Fruit fly (Drosophila melanogaster) whole organism, embryonic: Measurements from ENCODE around the gene nAChRalpha3.

Source experiments
- ATbp ChIP-seq: fragments of 200-800 bp; sonication (Bioruptor generic); optimal IDR thresholded peaks from 2 replicates; lab custom pipeline; 2017; ENCODE audit warnings: missing biosample characterization, mild to moderate bottlenecking, missing genetic modification characterization, missing genetic modification reagents
- Ada2b ChIP-seq: fragments of 200-800 bp; sonication (Bioruptor generic); IDR thresholded peaks from 2 replicates; pipeline ENCODE4 v1.3.6; 2022; ENCODE audit warnings: missing biosample characterization, missing genetic modification characterization
- Asciz ChIP-seq: fragments of 200-800 bp; sonication (Bioruptor generic); optimal IDR thresholded peaks from 2 replicates; lab custom pipeline; 2017; ENCODE audit warnings: missing biosample characterization, mild to moderate bottlenecking, missing genetic modification characterization, missing genetic modification reagents
- BtbVII ChIP-seq: fragments of 200-800 bp; sonication (Bioruptor generic); optimal IDR thresholded peaks from 3 replicates; lab custom pipeline; 2017; ENCODE audit warnings: missing biosample characterization, mild to moderate bottlenecking, missing genetic modification characterization
- C15 ChIP-seq: fragments of 200-800 bp; sonication (Bioruptor generic); IDR thresholded peaks from 3 replicates; pipeline ENCODE4 v1.3.6; 2022; ENCODE audit warnings: missing biosample characterization, missing genetic modification characterization
- CG10147 ChIP-seq: fragments of 200-800 bp; sonication (Bioruptor generic); optimal IDR thresholded peaks from 2 replicates; lab custom pipeline; 2019; ENCODE audit warnings: missing biosample characterization, mild to moderate bottlenecking, missing genetic modification characterization, moderate library complexity
- CG10959 ChIP-seq: fragments of 200-800 bp; sonication (Bioruptor generic); IDR thresholded peaks from 2 replicates; pipeline ENCODE4 v1.3.6; 2022; ENCODE audit warnings: missing biosample characterization, missing genetic modification characterization
- CG10979 ChIP-seq: fragments of 200-800 bp; sonication (Bioruptor generic); optimal IDR thresholded peaks from 2 replicates; lab custom pipeline; 2018; ENCODE audit warnings: missing biosample characterization, mild to moderate bottlenecking, missing genetic modification characterization, moderate library complexity
- CG11723 ChIP-seq: fragments of 200-800 bp; sonication (Bioruptor generic); optimal IDR thresholded peaks from 2 replicates; lab custom pipeline; 2017; ENCODE audit warnings: missing biosample characterization, mild to moderate bottlenecking, missing genetic modification characterization
- CG12769 ChIP-seq: fragments of 200-800 bp; sonication (Bioruptor generic); optimal IDR thresholded peaks from 2 replicates; lab custom pipeline; 2019; ENCODE audit warnings: missing biosample characterization, mild to moderate bottlenecking, missing genetic modification characterization, moderate library complexity
- CG16779 ChIP-seq: fragments of 200-800 bp; sonication (Bioruptor generic); IDR thresholded peaks from 2 replicates; pipeline ENCODE4 v1.3.6; 2022; ENCODE audit warnings: missing biosample characterization, missing genetic modification characterization
- CG17912 ChIP-seq: fragments of 200-800 bp; sonication (Bioruptor generic); optimal IDR thresholded peaks from 2 replicates; lab custom pipeline; 2018; ENCODE audit warnings: missing biosample characterization, mild to moderate bottlenecking, missing genetic modification characterization
- CG32772 ChIP-seq: fragments of 200-800 bp; sonication (Bioruptor generic); IDR thresholded peaks from 2 replicates; pipeline ENCODE4 v1.3.6; 2022; ENCODE audit warnings: missing biosample characterization, missing genetic modification characterization
- CG6175 ChIP-seq: fragments of 200-800 bp; sonication (Bioruptor generic); IDR thresholded peaks from 3 replicates; pipeline ENCODE4 v1.3.6; 2022; ENCODE audit warnings: missing biosample characterization, missing genetic modification characterization
- CG6689 ChIP-seq: fragments of 200-800 bp; sonication (Bioruptor generic); IDR thresholded peaks from 2 replicates; pipeline ENCODE4 v1.3.6; 2022; ENCODE audit warnings: missing biosample characterization, missing genetic modification characterization
- CG7372 ChIP-seq: fragments of 200-800 bp; sonication (Bioruptor generic); IDR thresholded peaks from 2 replicates; pipeline ENCODE4 v1.3.6; 2022; ENCODE audit warnings: missing biosample characterization, missing genetic modification characterization
- CG7556 ChIP-seq: fragments of 200-800 bp; sonication (Bioruptor generic); optimal IDR thresholded peaks from 2 replicates; lab custom pipeline; 2017; ENCODE audit warnings: missing biosample characterization, mild to moderate bottlenecking, missing genetic modification characterization
- CTCF ChIP-seq: fragments of 200-800 bp; sonication (Bioruptor generic); optimal IDR thresholded peaks from 2 replicates; lab custom pipeline; 2017; ENCODE audit warnings: missing biosample characterization, mild to moderate bottlenecking, missing genetic modification characterization, moderate library complexity
- Dad ChIP-seq: fragments of 200-800 bp; sonication (Bioruptor generic); optimal IDR thresholded peaks from 3 replicates; lab custom pipeline; 2016; ENCODE audit warnings: missing biosample characterization, missing genetic modification characterization
- Doc2 ChIP-seq: fragments of 200-800 bp; sonication (Bioruptor generic); IDR thresholded peaks from 2 replicates; pipeline ENCODE4 v1.3.6; 2022; ENCODE audit warnings: missing biosample characterization, missing genetic modification characterization
- Drgx ChIP-seq: fragments of 200-800 bp; sonication (Bioruptor generic); IDR thresholded peaks from 2 replicates; pipeline ENCODE4 v1.3.6; 2022; ENCODE audit warnings: missing biosample characterization, missing genetic modification characterization
- Eip74EF ChIP-seq, 2 experiments: fragments of 200-800 bp in 1 of 2; fragments of >200 bp in 1 of 2; sonication (Bioruptor generic) in 1 of 2; optimal IDR thresholded peaks; 2 replicates each; lab custom pipeline; 2017 to 2019; ENCODE audit warnings: missing biosample characterization in 2 of 2, missing genetic modification characterization in 2 of 2, mild to moderate bottlenecking in 1 of 2, moderate library complexity in 1 of 2
- HLH4C ChIP-seq: fragments of 200-800 bp; sonication (Bioruptor generic); IDR thresholded peaks from 3 replicates; pipeline ENCODE4 v1.3.6; 2022; ENCODE audit warnings: missing biosample characterization, missing genetic modification characterization; ENCODE audit not compliant: partially characterized antibody
- HLH54F ChIP-seq: fragments of 200-800 bp; sonication (Bioruptor generic); optimal IDR thresholded peaks from 3 replicates; lab custom pipeline; 2016; ENCODE audit warnings: missing biosample characterization, missing genetic modification characterization
- Hey ChIP-seq: fragments of 200-800 bp; sonication (Bioruptor generic); optimal IDR thresholded peaks from 3 replicates; lab custom pipeline; 2018; ENCODE audit warnings: missing biosample characterization, mild to moderate bottlenecking, missing genetic modification characterization
- Jarid2 ChIP-seq: fragments of 200-800 bp; sonication (Bioruptor generic); optimal IDR thresholded peaks from 3 replicates; lab custom pipeline; 2017; ENCODE audit warnings: mild to moderate bottlenecking, missing biosample characterization, missing genetic modification reagents, missing genetic modification characterization
- Kr ChIP-seq: fragments of 200-800 bp; sonication (Bioruptor generic); optimal IDR thresholded peaks from 2 replicates; lab custom pipeline; 2017; ENCODE audit warnings: missing biosample characterization, mild to moderate bottlenecking, missing genetic modification characterization
- Lim3 ChIP-seq: fragments of 200-800 bp; sonication (Bioruptor generic); IDR thresholded peaks from 2 replicates; pipeline ENCODE4 v1.3.6; 2022; ENCODE audit warnings: missing biosample characterization, missing genetic modification characterization
- Med ChIP-seq: fragments of 200-800 bp; sonication (Bioruptor generic); peaks from one replicate; lab custom pipeline; 2016; ENCODE audit warnings: missing biosample characterization, missing genetic modification characterization, mild to moderate bottlenecking, inconsistent platforms, moderate library complexity
- Nf-YC ChIP-seq: fragments of 200-800 bp; optimal IDR thresholded peaks from 3 replicates; lab custom pipeline; 2019; ENCODE audit warnings: missing biosample characterization, mild to moderate bottlenecking, missing genetic modification characterization, moderate library complexity
- PHDP ChIP-seq: fragments of 200-800 bp; sonication (Bioruptor generic); optimal IDR thresholded peaks from 3 replicates; lab custom pipeline; 2018; ENCODE audit warnings: missing biosample characterization, mild to moderate bottlenecking, missing genetic modification characterization, moderate library complexity
- TFAM ChIP-seq: fragments of 200-800 bp; sonication (Bioruptor generic); optimal IDR thresholded peaks from 2 replicates; lab custom pipeline; 2017; ENCODE audit warnings: missing biosample characterization, missing genetic modification characterization, inconsistent platforms
- Tbp ChIP-seq: fragments of >200 bp; optimal IDR thresholded peaks from 2 replicates; lab custom pipeline; 2018; ENCODE audit warnings: missing biosample characterization, missing genetic modification characterization
- abd-A ChIP-seq: fragments of 200-800 bp; sonication (Bioruptor generic); optimal IDR thresholded peaks from 3 replicates; lab custom pipeline; 2019; ENCODE audit warnings: missing biosample characterization, mild to moderate bottlenecking, missing genetic modification characterization, moderate library complexity
- ash1 ChIP-seq: fragments of 200-800 bp; sonication (Bioruptor generic); optimal IDR thresholded peaks from 2 replicates; lab custom pipeline; 2018; ENCODE audit warnings: missing biosample characterization, mild to moderate bottlenecking, missing genetic modification characterization
- cg ChIP-seq: fragments of 200-800 bp; sonication (Bioruptor generic); optimal IDR thresholded peaks from 3 replicates; lab custom pipeline; 2019; ENCODE audit warnings: missing biosample characterization, mild to moderate bottlenecking, missing genetic modification characterization, moderate library complexity
- dimm ChIP-seq: fragments of 200-800 bp; sonication (Bioruptor generic); IDR thresholded peaks from 2 replicates; pipeline ENCODE4 v1.3.6; 2022; ENCODE audit warnings: missing biosample characterization, missing genetic modification characterization
- dysf ChIP-seq: fragments of 200-800 bp; sonication (Bioruptor generic); IDR thresholded peaks from 3 replicates; pipeline ENCODE4 v1.3.6; 2022; ENCODE audit warnings: missing biosample characterization, missing genetic modification characterization
- exex ChIP-seq: fragments of 200-800 bp; sonication (Bioruptor generic); optimal IDR thresholded peaks from 4 replicates; lab custom pipeline; 2018; ENCODE audit warnings: missing biosample characterization, mild to moderate bottlenecking, missing genetic modification characterization, moderate library complexity
- fd3F ChIP-seq: fragments of 200-800 bp; sonication (Bioruptor generic); optimal IDR thresholded peaks from 2 replicates; lab custom pipeline; 2018; ENCODE audit warnings: missing biosample characterization, mild to moderate bottlenecking, missing genetic modification characterization, moderate library complexity
- hth ChIP-seq: fragments of >200 bp; optimal IDR thresholded peaks from 2 replicates; lab custom pipeline; 2017; ENCODE audit warnings: inconsistent platforms
- lab ChIP-seq: fragments of 200-800 bp; sonication (Bioruptor generic); optimal IDR thresholded peaks from 3 replicates; lab custom pipeline; 2017; ENCODE audit warnings: missing biosample characterization, missing genetic modification characterization, mild to moderate bottlenecking, moderate library complexity, missing genetic modification reagents
- pan ChIP-seq, 4 experiments: fragments of >200 bp in 3 of 4; fragments of 200-800 bp in 1 of 4; sonication (Bioruptor generic) in 1 of 4; optimal IDR thresholded peaks in 3 of 4; IDR thresholded peaks in 1 of 4; 2 replicates each; pipeline versions ENCODE4 v1.3.6 to Lab custom; 2017 to 2022; ENCODE audit warnings: missing biosample characterization in 2 of 4, missing genetic modification characterization in 2 of 4, mixed read lengths in 1 of 4
- pb ChIP-seq: fragments of 200-800 bp; sonication (Bioruptor generic); optimal IDR thresholded peaks from 3 replicates; lab custom pipeline; 2016; ENCODE audit warnings: missing biosample characterization, missing genetic modification characterization
- pros ChIP-seq: fragments of 200-800 bp; sonication (Bioruptor generic); optimal IDR thresholded peaks from 3 replicates; lab custom pipeline; 2019; ENCODE audit warnings: missing biosample characterization, mild to moderate bottlenecking, missing genetic modification characterization, moderate library complexity
- sens-2 ChIP-seq: fragments of 200-800 bp; sonication (Bioruptor generic); IDR thresholded peaks from 2 replicates; pipeline ENCODE4 v1.3.6; 2022; ENCODE audit warnings: missing biosample characterization, missing genetic modification characterization
- so ChIP-seq: fragments of 200-800 bp; sonication (Bioruptor generic); IDR thresholded peaks from 3 replicates; pipeline ENCODE4 v1.3.6; 2022; ENCODE audit warnings: missing biosample characterization, missing genetic modification characterization
- toy ChIP-seq: fragments of 200-800 bp; sonication (Bioruptor generic); IDR thresholded peaks from 2 replicates; pipeline ENCODE4 v1.3.6; 2022; ENCODE audit warnings: missing biosample characterization, missing genetic modification characterization
- trh ChIP-seq: fragments of 200-800 bp; sonication (Bioruptor generic); optimal IDR thresholded peaks from 2 replicates; lab custom pipeline; 2016; ENCODE audit warnings: missing biosample characterization, missing genetic modification characterization
- tx ChIP-seq: fragments of 200-800 bp; sonication (Bioruptor generic); optimal IDR thresholded peaks from 2 replicates; lab custom pipeline; 2016; ENCODE audit warnings: missing biosample characterization, missing genetic modification characterization

nAChRalpha3 gene

dm6 chrX:8254739-8255326 lies 112.1 kb downstream of the nAChRalpha3 start (continued):
- TF ChIP-seq CG7372 (GFP tag; lab: Robert Waterston, UW) (no peak), Asciz (GFP tag; lab: Kevin White, UChicago) (no peak), ash1 (no peak), Nf-YC (tag; lab: Kevin White, UChicago) (no peak), Lim3 (no peak), fd3F (GFP tag; lab: Kevin White, UChicago) (no peak), CG6175 (GFP tag; lab: Robert Waterston, UW) (no peak), abd-A (tag; lab: Kevin White, UChicago) (no peak), Med (GFP tag; lab: Kevin White, UChicago) (peak; percentile 30), trh (no peak), Drgx (GFP tag; lab: Robert Waterston, UW) (peak; percentile 57; the same call in 1 of the 2 replicates), cg (GFP tag; lab: Kevin White, UChicago) (no peak), toy (no peak), CG11723 (GFP tag; lab: Kevin White, UChicago) (no peak), CG10979 (no peak), dimm (no peak), lab (no peak), dysf (GFP tag; lab: Robert Waterston, UW) (0 out of 3 replicates have a peak, but pooled peaks have one; percentile 13), tx (GFP tag; lab: Kevin White, UChicago) (no peak), Tbp (GFP tag; lab: Kevin White, UChicago) (no peak), Jarid2 (GFP tag; lab: Kevin White, UChicago) (no peak), HLH54F (no peak), Doc2 (no peak), BtbVII (GFP tag; lab: Kevin White, UChicago) (no peak), ATbp (GFP tag; lab: Kevin White, UChicago) (no peak), Dad (GFP tag; lab: Kevin White, UChicago) (no peak), exex (tag; lab: Kevin White, UChicago) (no peak), pb (no peak), CG7556 (no peak), C15 (no peak), TFAM (GFP tag; lab: Kevin White, UChicago) (no peak), Hey (no peak), CG16779 (GFP tag; lab: Robert Waterston, UW) (no peak), Ada2b (0 out of 2 replicates have a peak, but pooled peaks have one; percentile 17), hth (no peak), CG12769 (tag; lab: Kevin White, UChicago) (no peak), CG10959 (no peak), pan (optimal IDR thresholded peaks at IDR 0.05; lab: Kevin White, UChicago) (no peak), pan (GFP tag; optimal IDR thresholded peaks at IDR 0.05 in 1 of 2, IDR thresholded peaks at IDR 0.05 in 1 of 2) (peak in 1 of 2 experiments; percentile 33), CG17912 (no peak), CG32772 (0 out of 2 replicates have a peak, but pooled peaks have one; percentile 27), CTCF (no peak), PHDP (tag; lab: Kevin White, UChicago) (no peak), pros (GFP tag; lab: Kevin White, UChicago) (no peak), sens-2 (GFP tag; lab: Robert Waterston, UW) (no peak), HLH4C (GFP tag; lab: Robert Waterston, UW) (no peak), Kr (GFP tag; lab: Kevin White, UChicago) (no peak), Eip74EF (GFP tag; optimal IDR thresholded peaks at IDR 0.05; lab: Kevin White, UChicago) (no peak), so (GFP tag; lab: Robert Waterston, UW) (no peak), CG6689 (GFP tag; lab: Robert Waterston, UW) (0 out of 2 replicates have a peak, but pooled peaks have one; percentile 29), CG10147 (GFP tag; lab: Kevin White, UChicago) (no peak)
